Fruit fly (Drosophila melanogaster) whole organism, embryonic: ENCODE data around the gene CG6296.
A peak's percentile ranks its signal among the peaks of the same experiment; 100 is the strongest.

Source experiments
- Adf1 ChIP-seq: fragments of 200-800 bp; sonication (Bioruptor generic); IDR thresholded peaks from 2 replicates; pipeline ENCODE4 v1.3.6; 2022; ENCODE audit warnings: missing biosample characterization, missing genetic modification characterization
- Antp ChIP-seq: fragments of 200-800 bp; sonication (Bioruptor generic); optimal IDR thresholded peaks from 3 replicates; lab custom pipeline; 2016; ENCODE audit warnings: missing biosample characterization, missing genetic modification characterization
- CG12155 ChIP-seq: fragments of 200-800 bp; sonication (Bioruptor generic); optimal IDR thresholded peaks from 3 replicates; lab custom pipeline; 2016; ENCODE audit warnings: missing biosample characterization, missing genetic modification characterization
- CG12236 ChIP-seq: fragments of 200-800 bp; sonication (Bioruptor generic); optimal IDR thresholded peaks from 2 replicates; lab custom pipeline; 2016; ENCODE audit warnings: missing biosample characterization, missing genetic modification characterization
- CG1233 ChIP-seq: fragments of 200-800 bp; sonication (Bioruptor generic); optimal IDR thresholded peaks from 4 replicates; lab custom pipeline; 2018; ENCODE audit warnings: missing biosample characterization, mild to moderate bottlenecking, missing genetic modification characterization
- CG13624 ChIP-seq: fragments of 200-800 bp; sonication (Bioruptor generic); optimal IDR thresholded peaks from 2 replicates; lab custom pipeline; 2016; ENCODE audit warnings: missing biosample characterization, missing genetic modification characterization
- CG15011 ChIP-seq: fragments of 200-800 bp; sonication (Bioruptor generic); optimal IDR thresholded peaks from 3 replicates; lab custom pipeline; 2018; ENCODE audit warnings: missing biosample characterization, mild to moderate bottlenecking, missing genetic modification characterization
- CG17912 ChIP-seq: fragments of 200-800 bp; sonication (Bioruptor generic); optimal IDR thresholded peaks from 2 replicates; lab custom pipeline; 2018; ENCODE audit warnings: missing biosample characterization, mild to moderate bottlenecking, missing genetic modification characterization
- CG18599 ChIP-seq: fragments of 200-800 bp; sonication (Bioruptor generic); optimal IDR thresholded peaks from 3 replicates; lab custom pipeline; 2017; ENCODE audit warnings: missing biosample characterization, missing genetic modification characterization, mild to moderate bottlenecking, moderate library complexity, missing genetic modification reagents
- CG30020 ChIP-seq: fragments of 200-800 bp; optimal IDR thresholded peaks from 2 replicates; lab custom pipeline; 2019; ENCODE audit warnings: missing biosample characterization, mild to moderate bottlenecking, missing genetic modification characterization, moderate library complexity
- CG32767 ChIP-seq: fragments of 200-800 bp; sonication (Bioruptor generic); IDR thresholded peaks from 2 replicates; pipeline ENCODE4 v1.3.6; 2022; ENCODE audit warnings: missing biosample characterization, missing genetic modification characterization
- CG3281 ChIP-seq: fragments of 200-800 bp; sonication (Bioruptor generic); optimal IDR thresholded peaks from 3 replicates; lab custom pipeline; 2017; ENCODE audit warnings: missing biosample characterization, mild to moderate bottlenecking, missing genetic modification characterization
- CG33213 ChIP-seq: fragments of 200-800 bp; sonication (Bioruptor generic); optimal IDR thresholded peaks from 3 replicates; lab custom pipeline; 2016; ENCODE audit warnings: missing biosample characterization, missing genetic modification characterization
- CG34376 ChIP-seq: fragments of 200-800 bp; sonication (Bioruptor generic); optimal IDR thresholded peaks from 2 replicates; lab custom pipeline; 2018; ENCODE audit warnings: missing biosample characterization, mild to moderate bottlenecking, missing genetic modification characterization
- CG7357 ChIP-seq: fragments of 200-800 bp; sonication (Bioruptor generic); IDR thresholded peaks from 3 replicates; pipeline ENCODE4 v1.3.6; 2022; ENCODE audit warnings: missing biosample characterization, missing genetic modification characterization
- CG7786 ChIP-seq: fragments of 200-800 bp; sonication (Bioruptor generic); optimal IDR thresholded peaks from 2 replicates; lab custom pipeline; 2016; ENCODE audit warnings: missing biosample characterization, missing genetic modification characterization
- CG7839 ChIP-seq: fragments of 200-800 bp; sonication (Bioruptor generic); optimal IDR thresholded peaks from 3 replicates; lab custom pipeline; 2018; ENCODE audit warnings: missing biosample characterization, mild to moderate bottlenecking, missing genetic modification characterization, moderate library complexity
- CG7987 ChIP-seq: fragments of 200-800 bp; sonication (Bioruptor generic); optimal IDR thresholded peaks from 2 replicates; lab custom pipeline; 2018; ENCODE audit warnings: missing biosample characterization, mild to moderate bottlenecking, missing genetic modification characterization, moderate library complexity
- CG8765 ChIP-seq: fragments of 200-800 bp; sonication (Bioruptor generic); IDR thresholded peaks from 2 replicates; pipeline ENCODE4 v1.3.6; 2022; ENCODE audit warnings: missing biosample characterization, missing genetic modification characterization
- CG9817 ChIP-seq: fragments of 200-800 bp; sonication (Bioruptor generic); optimal IDR thresholded peaks from 2 replicates; lab custom pipeline; 2018; ENCODE audit warnings: missing biosample characterization, mild to moderate bottlenecking, missing genetic modification characterization, moderate library complexity
- Eip74EF ChIP-seq, 2 experiments: fragments of 200-800 bp in 1 of 2; fragments of >200 bp in 1 of 2; sonication (Bioruptor generic) in 1 of 2; optimal IDR thresholded peaks; 2 replicates each; lab custom pipeline; 2017 to 2019; ENCODE audit warnings: missing biosample characterization in 2 of 2, missing genetic modification characterization in 2 of 2, mild to moderate bottlenecking in 1 of 2, moderate library complexity in 1 of 2
- Ets65A ChIP-seq: fragments of 200-800 bp; sonication (Bioruptor generic); peaks from one replicate; lab custom pipeline; 2016; ENCODE audit warnings: missing biosample characterization, missing genetic modification characterization
- Gug ChIP-seq: fragments of 200-800 bp; sonication (Bioruptor generic); IDR thresholded peaks from 4 replicates; pipeline ENCODE4 v1.3.6; 2022; ENCODE audit warnings: missing biosample characterization, missing genetic modification characterization
- H2.0 ChIP-seq: fragments of 200-800 bp; sonication (Bioruptor generic); IDR thresholded peaks from 2 replicates; pipeline ENCODE4 v1.3.6; 2022; ENCODE audit warnings: missing biosample characterization, missing genetic modification characterization
- HHEX ChIP-seq: fragments of 200-800 bp; sonication (Bioruptor generic); optimal IDR thresholded peaks from 3 replicates; lab custom pipeline; 2017; ENCODE audit warnings: missing biosample characterization, mild to moderate bottlenecking, missing genetic modification characterization, missing genetic modification reagents
- HLH54F ChIP-seq: fragments of 200-800 bp; sonication (Bioruptor generic); optimal IDR thresholded peaks from 3 replicates; lab custom pipeline; 2016; ENCODE audit warnings: missing biosample characterization, missing genetic modification characterization
- NfI ChIP-seq: fragments of 200-800 bp; sonication (Bioruptor generic); optimal IDR thresholded peaks from 3 replicates; lab custom pipeline; 2018; ENCODE audit warnings: missing biosample characterization, mild to moderate bottlenecking, missing genetic modification characterization, moderate library complexity
- Oli ChIP-seq: fragments of 200-800 bp; sonication (Bioruptor generic); optimal IDR thresholded peaks from 2 replicates; lab custom pipeline; 2018; ENCODE audit warnings: missing biosample characterization, mild to moderate bottlenecking, missing genetic modification characterization, moderate library complexity
- Pdp1 ChIP-seq, 2 experiments: fragments of 200-800 bp; sonication (Bioruptor generic); optimal IDR thresholded peaks; 3 replicates each; lab custom pipeline; 2016; ENCODE audit warnings: missing biosample characterization in 2 of 2, missing genetic modification characterization in 2 of 2, mild to moderate bottlenecking in 1 of 2, moderate library complexity in 1 of 2
- Rx ChIP-seq: fragments of 200-800 bp; sonication (Bioruptor generic); IDR thresholded peaks from 2 replicates; pipeline ENCODE4 v1.3.6; 2022; ENCODE audit warnings: missing biosample characterization, missing genetic modification characterization
- Side ChIP-seq: fragments of 200-800 bp; sonication (Bioruptor generic); optimal IDR thresholded peaks from 2 replicates; lab custom pipeline; 2016; ENCODE audit warnings: missing biosample characterization, missing genetic modification characterization
- Sox102F ChIP-seq: fragments of 200-800 bp; sonication (Bioruptor generic); optimal IDR thresholded peaks from 2 replicates; lab custom pipeline; 2018; ENCODE audit warnings: missing biosample characterization, mild to moderate bottlenecking, missing genetic modification characterization, moderate library complexity
- Sry-β ChIP-seq: fragments of 200-800 bp; sonication (Bioruptor generic); optimal IDR thresholded peaks from 2 replicates; lab custom pipeline; 2018; ENCODE audit warnings: missing biosample characterization, mild to moderate bottlenecking, missing genetic modification characterization, moderate library complexity
- Trl ChIP-seq, 3 experiments: fragments of >200 bp in 2 of 3; fragments of 200-800 bp in 1 of 3; sonication (Bioruptor generic) in 1 of 3; optimal IDR thresholded peaks; 2 replicates in 1 of 3; 3 replicates in 2 of 3; lab custom pipeline; 2016 to 2017; ENCODE audit warnings: missing biosample characterization in 1 of 3, missing genetic modification characterization in 1 of 3
- ab ChIP-seq: fragments of 200-800 bp; sonication (Bioruptor generic); optimal IDR thresholded peaks from 2 replicates; lab custom pipeline; 2016; ENCODE audit warnings: missing biosample characterization, missing genetic modification characterization
- corto ChIP-seq: fragments of 200-800 bp; sonication (Bioruptor generic); optimal IDR thresholded peaks from 2 replicates; lab custom pipeline; 2016; ENCODE audit warnings: missing biosample characterization, mild to moderate bottlenecking, missing genetic modification characterization, moderate library complexity
- crc ChIP-seq: fragments of 200-800 bp; sonication (Bioruptor generic); optimal IDR thresholded peaks from 2 replicates; lab custom pipeline; 2016; ENCODE audit warnings: missing biosample characterization, missing genetic modification characterization
- en ChIP-seq: fragments of 200-800 bp; sonication (Bioruptor generic); optimal IDR thresholded peaks from 2 replicates; lab custom pipeline; 2016; ENCODE audit warnings: missing biosample characterization, missing genetic modification characterization
- eyg ChIP-seq: fragments of 200-800 bp; sonication (Bioruptor generic); optimal IDR thresholded peaks from 3 replicates; lab custom pipeline; 2016; ENCODE audit warnings: missing biosample characterization, missing genetic modification characterization
- fd96Cb ChIP-seq: fragments of 200-800 bp; sonication (Bioruptor generic); optimal IDR thresholded peaks from 2 replicates; lab custom pipeline; 2018; ENCODE audit warnings: missing biosample characterization, mild to moderate bottlenecking, missing genetic modification characterization, moderate library complexity
- klu ChIP-seq: fragments of 200-800 bp; sonication (Bioruptor generic); IDR thresholded peaks from 2 replicates; pipeline ENCODE4 v1.3.6; 2022; ENCODE audit warnings: missing biosample characterization, missing genetic modification characterization
- lilli ChIP-seq: fragments of 200-800 bp; sonication (Bioruptor generic); optimal IDR thresholded peaks from 3 replicates; lab custom pipeline; 2016; ENCODE audit warnings: missing biosample characterization, missing genetic modification characterization
- maf-S ChIP-seq: fragments of 200-800 bp; sonication (Bioruptor generic); optimal IDR thresholded peaks from 2 replicates; lab custom pipeline; 2016; ENCODE audit warnings: missing biosample characterization, missing genetic modification characterization
- pb ChIP-seq: fragments of 200-800 bp; sonication (Bioruptor generic); optimal IDR thresholded peaks from 3 replicates; lab custom pipeline; 2016; ENCODE audit warnings: missing biosample characterization, missing genetic modification characterization
- pho ChIP-seq: fragments of 200-800 bp; sonication (Bioruptor generic); optimal IDR thresholded peaks from 2 replicates; lab custom pipeline; 2016; ENCODE audit warnings: missing biosample characterization, missing genetic modification characterization
- prd ChIP-seq, 3 experiments: fragments of >200 bp in 2 of 3; fragments of 200-800 bp in 1 of 3; sonication (Bioruptor generic) in 1 of 3; optimal IDR thresholded peaks in 2 of 3; IDR thresholded peaks in 1 of 3; 2 replicates in 2 of 3; 3 replicates in 1 of 3; pipeline versions ENCODE4 v1.3.6 to Lab custom; 2017 to 2022; ENCODE audit warnings: missing biosample characterization in 1 of 3, missing genetic modification characterization in 1 of 3
- sd ChIP-seq: fragments of 200-800 bp; sonication (Bioruptor generic); optimal IDR thresholded peaks from 3 replicates; lab custom pipeline; 2018; ENCODE audit warnings: missing biosample characterization, mild to moderate bottlenecking, missing genetic modification characterization, moderate library complexity
- slbo ChIP-seq: fragments of 200-800 bp; sonication (Bioruptor generic); IDR thresholded peaks from 2 replicates; pipeline ENCODE4 v1.3.6; 2022; ENCODE audit warnings: missing biosample characterization, missing genetic modification characterization
- unpg ChIP-seq: fragments of 200-800 bp; sonication (Bioruptor generic); optimal IDR thresholded peaks from 3 replicates; lab custom pipeline; 2018; ENCODE audit warnings: missing biosample characterization, mild to moderate bottlenecking, missing genetic modification characterization, moderate library complexity
- zfh2 ChIP-seq: fragments of 200-800 bp; sonication (Bioruptor generic); optimal IDR thresholded peaks from 2 replicates; lab custom pipeline; 2016; ENCODE audit warnings: missing biosample characterization, missing genetic modification characterization

CG6296 gene

dm6 chr3R:26953478-26953874 is 51.8 kb downstream of the CG6296 start (continued):
- TF ChIP-seq CG12155 (GFP tag; lab: Kevin White, UChicago) = no peak
- TF ChIP-seq fd96Cb (tag; lab: Kevin White, UChicago) = peak; percentile 28
- no peak for TF ChIP-seq Gug (GFP tag; lab: Robert Waterston, UW)
- TF ChIP-seq Pdp1 (GFP tag; optimal IDR thresholded peaks at IDR 0.05; lab: Kevin White, UChicago) = peak in 1 of 2 experiments; percentile 22
- no peak for TF ChIP-seq prd (optimal IDR thresholded peaks at IDR 0.05; lab: Kevin White, UChicago)
- TF ChIP-seq prd (GFP tag; IDR thresholded peaks at IDR 0.05; lab: Robert Waterston, UW) = 0 out of 3 replicates have a peak, but pooled peaks have one; percentile 23
- no peak for TF ChIP-seq CG30020
- no peak for TF ChIP-seq ab (GFP tag; lab: Kevin White, UChicago)
- TF ChIP-seq lilli (GFP tag; lab: Kevin White, UChicago) = peak; percentile 43
- no peak for TF ChIP-seq CG18599 (GFP tag; lab: Kevin White, UChicago)
- TF ChIP-seq klu (GFP tag; lab: Robert Waterston, UW) = no peak
- TF ChIP-seq pb (GFP tag; lab: Kevin White, UChicago) = no peak
- peak; percentile 54 for TF ChIP-seq HLH54F (GFP tag; lab: Kevin White, UChicago)
- TF ChIP-seq Trl (optimal IDR thresholded peaks at IDR 0.05; lab: Kevin White, UChicago) = no peak
- peak; percentile 35 for TF ChIP-seq Trl (GFP tag; optimal IDR thresholded peaks at IDR 0.05; lab: Kevin White, UChicago)
- no peak for TF ChIP-seq HHEX (GFP tag; lab: Kevin White, UChicago)
- peak; percentile 42 for TF ChIP-seq unpg (GFP tag; lab: Kevin White, UChicago)
- TF ChIP-seq CG13624 (GFP tag; lab: Kevin White, UChicago) = peak; percentile 43
- TF ChIP-seq Sox102F (GFP tag; lab: Kevin White, UChicago) = peak; percentile 63
- TF ChIP-seq CG7839 (tag; lab: Kevin White, UChicago) = peak; percentile 12
- TF ChIP-seq CG8765 (GFP tag; lab: Robert Waterston, UW) = peak; percentile 15; the same call in 1 of the 2 replicates
- TF ChIP-seq crc (GFP tag; lab: Kevin White, UChicago) = peak; percentile 25
- no peak for TF ChIP-seq Adf1 (GFP tag; lab: Robert Waterston, UW)
- TF ChIP-seq H2.0 = peak; percentile 7; the same call in 1 of the 2 replicates
- TF ChIP-seq NfI = peak; percentile 19
- peak; percentile 9 for TF ChIP-seq CG33213 (GFP tag; lab: Kevin White, UChicago)
- peak; percentile 11 for TF ChIP-seq CG12236 (GFP tag; lab: Kevin White, UChicago)
- TF ChIP-seq CG1233 (GFP tag; lab: Kevin White, UChicago) = no peak
- 0 out of 2 replicates have a peak, but pooled peaks have one; percentile 8 for TF ChIP-seq Rx (GFP tag; lab: Robert Waterston, UW)
- TF ChIP-seq CG7786 (GFP tag; lab: Kevin White, UChicago) = peak; percentile 30
- TF ChIP-seq zfh2 = peak; percentile 49
- no peak for TF ChIP-seq Eip74EF (GFP tag; optimal IDR thresholded peaks at IDR 0.05; lab: Kevin White, UChicago)
- no peak for TF ChIP-seq CG34376 (GFP tag; lab: Kevin White, UChicago)
- peak; percentile 64 for TF ChIP-seq pho (GFP tag; lab: Kevin White, UChicago)
- no peak for TF ChIP-seq CG17912 (GFP tag; lab: Kevin White, UChicago)
- peak; percentile 25 for TF ChIP-seq eyg (GFP tag; lab: Kevin White, UChicago)
- TF ChIP-seq CG3281 (GFP tag; lab: Kevin White, UChicago) = peak; percentile 21
- no peak for TF ChIP-seq CG7357 (GFP tag; lab: Robert Waterston, UW)
- TF ChIP-seq slbo (GFP tag; lab: Robert Waterston, UW) = peak; percentile 41; the same call in 1 of the 2 replicates
- TF ChIP-seq corto (GFP tag; lab: Kevin White, UChicago) = no peak
- peak; percentile 11 for TF ChIP-seq Oli (tag; lab: Kevin White, UChicago)
- peak; percentile 94 for TF ChIP-seq Ets65A (GFP tag; lab: Kevin White, UChicago)
- TF ChIP-seq CG15011 (GFP tag; lab: Kevin White, UChicago) = no peak
- TF ChIP-seq sd (tag; lab: Kevin White, UChicago) = peak; percentile 73
- TF ChIP-seq Sry-β (GFP tag; lab: Kevin White, UChicago) = no peak
- TF ChIP-seq CG7987 = no peak
- no peak for TF ChIP-seq Antp (GFP tag; lab: Kevin White, UChicago)
- peak; percentile 30 for TF ChIP-seq maf-S (GFP tag; lab: Kevin White, UChicago)
- TF ChIP-seq CG32767 (GFP tag; lab: Robert Waterston, UW) = no peak
- TF ChIP-seq en (GFP tag; lab: Kevin White, UChicago) = peak; percentile 8
- peak; percentile 31 for TF ChIP-seq CG9817 (tag; lab: Kevin White, UChicago)
- peak; percentile 37 for TF ChIP-seq Side (GFP tag; lab: Kevin White, UChicago)
